Worm (Caenorhabditis elegans): ENCODE measurements around the gene acly-1.

DNA sequence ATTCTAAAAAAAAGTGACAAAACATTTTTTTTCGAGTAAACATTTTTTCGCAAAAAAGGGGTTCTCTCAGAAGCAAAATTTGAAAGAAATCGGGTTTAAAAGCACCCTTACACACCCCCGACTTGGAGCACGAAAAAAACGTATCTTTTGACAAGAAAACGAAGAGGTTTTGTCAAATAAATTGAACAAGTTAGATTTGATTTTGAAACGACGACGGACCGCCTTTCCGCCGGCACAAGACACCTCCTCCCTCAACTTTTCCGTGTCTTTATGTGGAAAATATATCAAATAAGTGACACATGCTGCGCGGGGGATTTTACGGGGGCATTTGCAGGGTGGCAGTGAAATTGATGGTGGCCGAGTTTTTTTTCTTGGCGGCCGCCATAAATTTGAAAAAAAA lies 11.3 kb upstream of the acly-1 start:
- TF ChIP-seq him-1 (tag; optimal IDR thresholded peaks at IDR 0.05) (no peak), W03F9.2 (tag; optimal IDR thresholded peaks at IDR 0.05) (no peak), dao-5 (tag; optimal IDR thresholded peaks at IDR 0.05) (no peak)
